Fruit fly (Drosophila melanogaster): ENCODE measurements around the gene mRpS21.

Gene mRpS21

dm6 chr3R:13364175-13365174 is 17.1 kb downstream of the mRpS21 start, which contains the start of gene Dic1:
Gene Dic1, plus strand, starts transcription at chr3R:13364938.
- peak; percentile 99 for TF ChIP-seq noc (tag; optimal IDR thresholded peaks at IDR 0.05)

dm6 chr3R:13363347-13363994 is 18.1 kb downstream of the mRpS21 start:
- peak; percentile 24 for TF ChIP-seq noc (tag; optimal IDR thresholded peaks at IDR 0.05)

dm6 chr3R:13360108-13360507 is 21.5 kb downstream of the mRpS21 start:
- no peak for TF ChIP-seq noc (tag; optimal IDR thresholded peaks at IDR 0.05)

dm6 chr3R:13356960-13357359 is 24.6 kb downstream of the mRpS21 start:
- no peak for TF ChIP-seq noc (tag; optimal IDR thresholded peaks at IDR 0.05)

- TF ChIP-seq noc (tag; optimal IDR thresholded peaks at IDR 0.05), result no peak
Measured at dm6 chr3R:13353373-13353772, 28.2 kb downstream of the mRpS21 start, which contains the start of gene mthl12. Gene mthl12, plus strand, starts transcription at chr3R:13353673.

- TF ChIP-seq noc (tag; optimal IDR thresholded peaks at IDR 0.05), result no peak
Measured at dm6 chr3R:13338030-13338429, 43.6 kb downstream of the mRpS21 start, which contains the start of gene PK2-R1. Gene PK2-R1, plus strand, starts transcription at chr3R:13338330.

dm6 chr3R:13334007-13334406 is 47.6 kb downstream of the mRpS21 start, which contains the start of gene PK2-R2:
Gene PK2-R2, minus strand, starts transcription at chr3R:13334166.
- no peak for TF ChIP-seq noc (tag; optimal IDR thresholded peaks at IDR 0.05)

dm6 chr3R:13333031-13333430 is 48.6 kb downstream of the mRpS21 start:
- no peak for TF ChIP-seq noc (tag; optimal IDR thresholded peaks at IDR 0.05)

All from whole organism, larva.